Fruit fly (Drosophila melanogaster): ENCODE data around the gene Tmtc1.

The Tmtc1 gene

dm6 chr2L:2729882-2730281 is 52.3 kb downstream of the Tmtc1 start (continued):
- TF ChIP-seq CG13894 (tag; optimal IDR thresholded peaks at IDR 0.05) (peak; percentile 54), al (GFP tag; IDR thresholded peaks at IDR 0.05) (peak; percentile 60), CG32532 (GFP tag; IDR thresholded peaks at IDR 0.05) (peak; percentile 86), run (tag; optimal IDR thresholded peaks at IDR 0.05) (no peak), CG15479 (GFP tag; optimal IDR thresholded peaks at IDR 0.05) (no peak), sim (GFP tag; IDR thresholded peaks at IDR 0.05) (no peak), Dip3 (GFP tag; optimal IDR thresholded peaks at IDR 0.05) (peak; percentile 37), tx (GFP tag; optimal IDR thresholded peaks at IDR 0.05) (no peak), danr (GFP tag; IDR thresholded peaks at IDR 0.05) (no peak), CG7745 (tag; optimal IDR thresholded peaks at IDR 0.05) (no peak), Lim3 (GFP tag; IDR thresholded peaks at IDR 0.05) (no peak), Xrp1 (GFP tag; IDR thresholded peaks at IDR 0.05) (0 out of 2 replicates have a peak, but pooled peaks have one; percentile 29), fd64A (GFP tag; optimal IDR thresholded peaks at IDR 0.05) (no peak), cas (GFP tag; IDR thresholded peaks at IDR 0.05) (no peak), CG4730 (GFP tag; IDR thresholded peaks at IDR 0.05) (peak; percentile 61; the same call in 1 of the 2 replicates), tgo (GFP tag; IDR thresholded peaks at IDR 0.05) (peak; percentile 34; the same call in 2 of the 3 replicates), CG32772 (GFP tag; IDR thresholded peaks at IDR 0.05) (no peak), CG13296 (GFP tag; optimal IDR thresholded peaks at IDR 0.05) (peak; percentile 68), E2f2 (GFP tag; IDR thresholded peaks at IDR 0.05) (no peak; the same call in 1 of the 2 replicates), D19A (tag; optimal IDR thresholded peaks at IDR 0.05) (no peak), CG18619 (GFP tag; optimal IDR thresholded peaks at IDR 0.05) (peak; percentile 40), CG10462 (GFP tag; optimal IDR thresholded peaks at IDR 0.05) (no peak), Hr51 (GFP tag; optimal IDR thresholded peaks at IDR 0.05) (peak in 1 of 2 experiments; percentile 26), CG7357 (GFP tag; IDR thresholded peaks at IDR 0.05) (no peak), pnt (GFP tag; optimal IDR thresholded peaks at IDR 0.05) (no peak), CG12769 (tag; optimal IDR thresholded peaks at IDR 0.05) (peak; percentile 59), fd3F (GFP tag; optimal IDR thresholded peaks at IDR 0.05) (peak; percentile 27), CHES-1-like (GFP tag; optimal IDR thresholded peaks at IDR 0.05) (no peak), CG9932 (GFP tag; IDR thresholded peaks at IDR 0.05) (peak; percentile 75), dm (GFP tag; optimal IDR thresholded peaks at IDR 0.05) (no peak), Sry-β (GFP tag; optimal IDR thresholded peaks at IDR 0.05) (no peak), CG32767 (GFP tag; IDR thresholded peaks at IDR 0.05) (no peak), C15 (GFP tag; IDR thresholded peaks at IDR 0.05) (no peak; the same call in 2 of the 3 replicates), CG14860 (GFP tag; IDR thresholded peaks at IDR 0.05; ENCODE audit: partially characterized antibody) (no peak), CG18599 (GFP tag; optimal IDR thresholded peaks at IDR 0.05) (peak; percentile 68), luna (GFP tag; optimal IDR thresholded peaks at IDR 0.05) (no peak), CG11695 (GFP tag; IDR thresholded peaks at IDR 0.05) (0 out of 3 replicates have a peak, but pooled peaks have one; percentile 11), kni (GFP tag; optimal IDR thresholded peaks at IDR 0.05) (no peak), Ets65A (GFP tag) (peak; percentile 73), B-H1 (GFP tag; IDR thresholded peaks at IDR 0.05) (no peak), CG12071 (GFP tag; optimal IDR thresholded peaks at IDR 0.05) (peak; percentile 66), CG10147 (GFP tag; optimal IDR thresholded peaks at IDR 0.05) (no peak), Meics (GFP tag; optimal IDR thresholded peaks at IDR 0.05) (peak; percentile 73), CG10979 (tag; optimal IDR thresholded peaks at IDR 0.05) (no peak), Mrtf (GFP tag; IDR thresholded peaks at IDR 0.05) (peak; percentile 65; the same call in 1 of the 3 replicates), CG17612 (GFP tag; IDR thresholded peaks at IDR 0.05) (no peak; the same call in 1 of the 2 replicates), MESR4 (GFP tag; optimal IDR thresholded peaks at IDR 0.05) (no peak), CG10959 (GFP tag; IDR thresholded peaks at IDR 0.05) (no peak), prd (optimal IDR thresholded peaks at IDR 0.05) (no peak), prd (GFP tag; IDR thresholded peaks at IDR 0.05) (peak; percentile 60), bcd (GFP tag; optimal IDR thresholded peaks at IDR 0.05) (peak; percentile 50), Asciz (GFP tag; optimal IDR thresholded peaks at IDR 0.05) (no peak)
